Worm (Caenorhabditis elegans) whole organism, mixed stage, embryonic: ENCODE results near the gene T03G6.3.
A peak's percentile ranks its signal among the peaks of the same experiment; 100 is the strongest.

Experiments
- M03D4.4 ChIP-seq: sonication (generic microtip); optimal IDR thresholded peaks from 2 replicates; lab custom pipeline; 2017; ENCODE audit warnings: mild to moderate bottlenecking, missing genetic modification characterization, missing compliant biosample characterization
- bed-3 ChIP-seq: fragments of 200-800 bp; sonication (Bioruptor generic); optimal IDR thresholded peaks from 3 replicates; lab custom pipeline; 2018; ENCODE audit warnings: mild to moderate bottlenecking, missing genetic modification characterization, moderate library complexity, missing compliant biosample characterization
- blmp-1 ChIP-seq: fragments of 150-350 bp; optimal IDR thresholded peaks from 2 replicates; lab custom pipeline; 2014; ENCODE audit warnings: missing biosample characterization, missing genetic modification characterization
- ceh-39 ChIP-seq: fragments of 150-350 bp; optimal IDR thresholded peaks from 2 replicates; lab custom pipeline; 2014; ENCODE audit warnings: missing biosample characterization, missing genetic modification characterization
- ceh-43 ChIP-seq: fragments of 200-800 bp; sonication (Bioruptor generic); optimal IDR thresholded peaks from 2 replicates; lab custom pipeline; 2018; ENCODE audit warnings: mild to moderate bottlenecking, missing genetic modification characterization, moderate library complexity, missing compliant biosample characterization
- ces-1 ChIP-seq: fragments of 150-350 bp; optimal IDR thresholded peaks from 2 replicates; lab custom pipeline; 2014; ENCODE audit warnings: missing biosample characterization, missing genetic modification reagents, missing genetic modification characterization
- cnd-1 ChIP-seq: fragments of 200-800 bp; sonication (Bioruptor generic); optimal IDR thresholded peaks from 2 replicates; lab custom pipeline; 2018; ENCODE audit warnings: mild to moderate bottlenecking, missing genetic modification characterization, missing compliant biosample characterization
- drap-1 ChIP-seq: fragments of 200-800 bp; sonication (Bioruptor generic); optimal IDR thresholded peaks from 3 replicates; lab custom pipeline; 2018; ENCODE audit warnings: mild to moderate bottlenecking, missing genetic modification characterization, missing compliant biosample characterization
- elt-1 ChIP-seq: sonication (generic microtip); optimal IDR thresholded peaks from 2 replicates; lab custom pipeline; 2017; ENCODE audit warnings: missing genetic modification characterization, mild to moderate bottlenecking, missing compliant biosample characterization, antibody characterized with exemption, moderate library complexity, borderline replicate concordance; ENCODE audit not compliant: insufficient read depth
- elt-3 ChIP-seq: fragments of 150-350 bp; optimal IDR thresholded peaks from 2 replicates; lab custom pipeline; 2014; ENCODE audit warnings: missing biosample characterization, missing genetic modification characterization
- flh-1 ChIP-seq: fragments of 200-800 bp; sonication (Bioruptor generic); optimal IDR thresholded peaks from 2 replicates; lab custom pipeline; 2018; ENCODE audit warnings: mild to moderate bottlenecking, missing genetic modification characterization, moderate library complexity, missing compliant biosample characterization
- ham-2 ChIP-seq: fragments of 200-800 bp; sonication (Bioruptor generic); optimal IDR thresholded peaks from 2 replicates; lab custom pipeline; 2018; ENCODE audit warnings: mild to moderate bottlenecking, missing genetic modification characterization, missing compliant biosample characterization
- hlh-1 ChIP-seq: fragments of 150-350 bp; optimal IDR thresholded peaks from 2 replicates; lab custom pipeline; 2014; ENCODE audit warnings: missing biosample characterization, missing genetic modification reagents, missing genetic modification characterization
- lin-32 ChIP-seq: fragments of 200-800 bp; sonication (Bioruptor generic); optimal IDR thresholded peaks from 2 replicates; lab custom pipeline; 2018; ENCODE audit warnings: mild to moderate bottlenecking, missing genetic modification characterization, missing compliant biosample characterization
- lsy-2 ChIP-seq: fragments of 150-350 bp; optimal IDR thresholded peaks from 2 replicates; lab custom pipeline; 2014; ENCODE audit warnings: missing biosample characterization, missing genetic modification characterization
- mab-5 ChIP-seq: fragments of 150-350 bp; optimal IDR thresholded peaks from 2 replicates; lab custom pipeline; 2014; ENCODE audit warnings: missing biosample characterization, missing genetic modification characterization
- mep-1 ChIP-seq: fragments of 150-350 bp; optimal IDR thresholded peaks from 2 replicates; lab custom pipeline; 2017; ENCODE audit warnings: missing biosample characterization, missing genetic modification reagents, missing genetic modification characterization, inconsistent platforms
- nhr-12 ChIP-seq: fragments of 150-350 bp; optimal IDR thresholded peaks from 2 replicates; lab custom pipeline; 2014; ENCODE audit warnings: missing biosample characterization, missing genetic modification characterization
- nhr-237 ChIP-seq: fragments of 150-350 bp; optimal IDR thresholded peaks from 2 replicates; lab custom pipeline; 2014; ENCODE audit warnings: missing biosample characterization, missing genetic modification characterization
- nhr-28 ChIP-seq: fragments of 150-350 bp; optimal IDR thresholded peaks from 2 replicates; lab custom pipeline; 2014; ENCODE audit warnings: missing biosample characterization, missing genetic modification characterization
- nhr-76 ChIP-seq: sonication (generic microtip); optimal IDR thresholded peaks from 2 replicates; lab custom pipeline; 2017; ENCODE audit warnings: missing biosample characterization, missing genetic modification characterization
- pha-4 ChIP-seq: fragments of 150-350 bp; optimal IDR thresholded peaks from 2 replicates; lab custom pipeline; 2018; ENCODE audit warnings: missing biosample characterization, missing genetic modification reagents, missing genetic modification characterization
- sem-2 ChIP-seq: fragments of 200-800 bp; sonication (Bioruptor generic); optimal IDR thresholded peaks from 2 replicates; lab custom pipeline; 2018; ENCODE audit warnings: mild to moderate bottlenecking, missing genetic modification characterization, missing compliant biosample characterization
- snpc-4 ChIP-seq: fragments of 150-350 bp; optimal IDR thresholded peaks from 2 replicates; lab custom pipeline; 2014; ENCODE audit warnings: missing biosample characterization, missing genetic modification characterization
- sptf-1 ChIP-seq: sonication (generic microtip); optimal IDR thresholded peaks from 2 replicates; lab custom pipeline; 2017; ENCODE audit warnings: mild to moderate bottlenecking, missing genetic modification characterization, moderate library complexity, missing compliant biosample characterization
- unc-120 ChIP-seq: sonication (generic microtip); optimal IDR thresholded peaks from 2 replicates; lab custom pipeline; 2017; ENCODE audit warnings: missing genetic modification characterization, missing compliant biosample characterization; ENCODE audit not compliant: poor library complexity, severe bottlenecking
- unc-39 ChIP-seq: fragments of 150-350 bp; optimal IDR thresholded peaks from 2 replicates; lab custom pipeline; 2014; ENCODE audit warnings: missing biosample characterization, missing genetic modification characterization
- unc-62 ChIP-seq: fragments of 150-350 bp; optimal IDR thresholded peaks from 2 replicates; lab custom pipeline; 2014; ENCODE audit warnings: missing biosample characterization, missing genetic modification reagents, missing genetic modification characterization
- zip-8 ChIP-seq: fragments of 150-350 bp; optimal IDR thresholded peaks from 2 replicates; lab custom pipeline; 2014; ENCODE audit warnings: missing biosample characterization, missing genetic modification characterization
- ztf-11 ChIP-seq: fragments of 150-350 bp; optimal IDR thresholded peaks from 2 replicates; lab custom pipeline; 2014; ENCODE audit warnings: missing biosample characterization, missing genetic modification characterization

T03G6.3 gene

DNA sequence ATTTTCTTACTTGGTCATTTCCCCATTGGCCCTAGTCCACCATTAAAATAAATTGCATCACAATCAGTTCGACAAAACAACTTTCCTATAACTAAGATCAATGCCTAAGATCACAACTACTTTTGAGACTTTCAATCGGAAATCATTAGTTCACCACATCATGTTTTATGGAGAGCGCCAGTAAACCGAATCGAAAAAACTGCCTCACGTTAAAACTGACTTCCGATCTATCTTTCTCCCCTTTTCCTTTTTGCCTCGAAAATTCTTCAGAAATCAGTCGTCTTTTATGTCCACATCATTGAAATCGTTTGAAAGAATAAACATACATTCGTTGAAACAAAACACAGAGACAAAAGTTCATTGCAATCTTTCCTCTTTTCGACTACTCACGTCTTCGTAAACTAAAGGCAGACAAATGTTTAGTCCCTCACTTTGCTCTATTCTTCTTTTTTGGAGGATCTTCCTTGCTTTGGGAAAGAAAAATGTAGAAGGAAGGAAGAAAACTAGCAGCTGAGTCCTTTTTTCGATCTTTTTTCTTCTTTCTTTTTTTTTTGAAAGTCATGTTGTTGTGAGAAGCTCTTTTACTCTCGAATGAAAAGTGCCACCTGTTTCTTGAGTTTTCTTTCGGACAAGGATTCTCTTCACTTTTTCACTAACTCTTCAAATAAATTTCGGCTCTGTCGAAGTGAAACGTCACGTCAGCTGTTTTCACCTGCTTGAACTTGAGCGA lies 20.3 kb downstream of the T03G6.3 start:
- TF ChIP-seq bed-3: no peak
- peak; percentile 57 for TF ChIP-seq unc-62 (GFP tag; lab: Kevin White, UChicago)
- TF ChIP-seq lin-32 (GFP tag; lab: Kevin White, UChicago): no peak
- peak; percentile 65 for TF ChIP-seq hlh-1 (tag; lab: Kevin White, UChicago)
- TF ChIP-seq ham-2 (GFP tag; lab: Kevin White, UChicago): no peak
- peak; percentile 8 for TF ChIP-seq unc-120 (tag; lab: Kevin White, UChicago)
- TF ChIP-seq elt-1 (tag; lab: Kevin White, UChicago): no peak
- TF ChIP-seq mep-1 (tag; lab: Kevin White, UChicago): no peak
- TF ChIP-seq ztf-11: no peak
- no peak for TF ChIP-seq M03D4.4 (tag; lab: Kevin White, UChicago)
- no peak for TF ChIP-seq zip-8 (tag; lab: Kevin White, UChicago)
- no peak for TF ChIP-seq sptf-1 (tag; lab: Kevin White, UChicago)

DNA sequence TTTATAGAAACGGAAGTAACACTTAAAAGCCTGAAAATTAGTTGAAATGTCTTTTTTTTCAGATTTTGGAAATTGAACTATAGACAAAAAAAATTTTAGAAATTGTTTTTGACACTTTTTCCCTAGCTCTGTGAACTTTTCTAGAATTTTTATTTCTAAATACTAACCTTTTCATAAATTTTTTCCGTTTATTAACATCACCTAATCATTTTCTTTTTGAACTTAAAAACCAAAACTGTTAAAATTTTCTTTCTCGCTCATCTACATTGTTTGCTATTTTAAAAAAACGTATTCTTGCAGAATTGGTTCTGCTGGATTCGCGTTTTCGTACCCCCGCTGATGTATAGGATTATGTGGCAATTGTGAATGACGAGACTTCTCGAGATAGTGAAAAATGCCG lies 21.8 kb downstream of the T03G6.3 start, which contains the start of the genes nhr-40 and T03G6.7:
Gene nhr-40, plus strand, starts transcription at position 301 of the 400 bp plus-strand sequence.
Gene T03G6.7, plus strand, starts transcription at position 337 of the 400 bp plus-strand sequence.
- TF ChIP-seq flh-1 (GFP tag; lab: Kevin White, UChicago) (no peak), snpc-4 (tag; lab: Kevin White, UChicago) (no peak), bed-3 (no peak), unc-120 (tag; lab: Kevin White, UChicago) (no peak), zip-8 (tag; lab: Kevin White, UChicago) (no peak), pha-4 (no peak), ztf-11 (no peak)

DNA sequence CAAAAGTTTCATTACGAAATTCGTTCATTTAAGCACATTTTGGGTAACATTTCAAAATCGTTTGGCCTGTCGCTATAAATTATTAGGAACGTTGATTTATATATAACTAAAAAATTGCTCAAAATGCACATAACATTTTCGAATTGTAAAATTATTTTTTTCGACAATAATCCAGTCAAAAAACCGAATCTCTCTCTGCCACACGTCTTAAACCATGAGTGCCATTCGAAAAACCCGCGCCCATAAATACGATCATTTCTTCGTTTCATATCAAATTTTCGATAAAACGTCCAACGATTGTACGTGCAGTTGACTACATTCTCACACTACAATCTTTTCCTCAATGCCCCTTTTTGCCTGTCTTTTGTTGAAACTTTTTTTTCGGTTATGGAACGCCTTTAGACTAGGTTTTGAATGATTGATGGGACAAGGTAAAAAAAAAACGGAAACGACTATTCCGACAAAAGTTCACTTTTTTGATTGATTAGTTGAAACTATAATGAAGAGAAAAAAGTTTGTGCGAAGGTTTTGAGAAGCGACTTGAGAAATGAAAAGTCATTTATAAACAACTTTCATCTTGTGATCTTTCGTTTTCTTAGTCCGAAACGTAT lies 22.8 kb downstream of the T03G6.3 start:
- TF ChIP-seq ceh-43 (GFP tag; lab: Kevin White, UChicago) (no peak), cnd-1 (no peak), lin-32 (GFP tag; lab: Kevin White, UChicago) (no peak), ztf-11 (no peak), ham-2 (GFP tag; lab: Kevin White, UChicago) (no peak), nhr-28 (no peak), sem-2 (GFP tag; lab: Kevin White, UChicago) (no peak), nhr-76 (tag; lab: Kevin White, UChicago) (no peak), lsy-2 (tag; lab: Kevin White, UChicago) (no peak), pha-4 (no peak), nhr-12 (tag; lab: Kevin White, UChicago) (no peak), mab-5 (tag; lab: Kevin White, UChicago) (no peak), flh-1 (GFP tag; lab: Kevin White, UChicago) (no peak)
- TF ChIP-seq, all 35 proteins: peak for 0

- TF ChIP-seq elt-3 (tag; lab: Kevin White, UChicago) (peak; percentile 20), zip-8 (tag; lab: Kevin White, UChicago) (no peak), unc-120 (tag; lab: Kevin White, UChicago) (peak; percentile 60), drap-1 (GFP tag; lab: Kevin White, UChicago) (peak; percentile 18), pha-4 (peak; percentile 19), unc-62 (GFP tag; lab: Kevin White, UChicago) (peak; percentile 12), ces-1 (GFP tag; lab: Kevin White, UChicago) (no peak), hlh-1 (tag; lab: Kevin White, UChicago) (peak; percentile 17), nhr-237 (tag; lab: Kevin White, UChicago) (peak; percentile 56), blmp-1 (tag; lab: Kevin White, UChicago) (peak; percentile 68)
Observed at ce11 chrX:2591586-2592000, 23.9 kb downstream of the T03G6.3 start.

DNA sequence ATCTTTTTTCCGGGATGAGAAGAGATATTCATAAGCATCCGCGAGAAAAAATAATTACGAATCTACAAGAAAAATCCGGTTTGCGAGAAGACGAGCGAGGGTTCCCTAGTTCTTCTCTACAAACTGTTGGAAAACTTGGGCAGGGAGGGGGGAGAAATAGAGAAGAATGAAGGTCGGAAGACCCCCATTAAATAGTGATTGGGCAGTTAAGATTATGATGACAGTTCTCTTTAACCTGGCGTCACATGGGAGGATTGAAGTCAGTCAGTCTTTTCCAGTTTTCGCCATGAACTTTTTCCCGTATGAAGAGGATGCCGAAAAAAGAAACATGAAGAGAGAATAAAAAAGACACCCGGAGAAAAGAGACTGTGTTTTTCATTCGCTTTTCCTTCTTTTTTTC lies 24.7 kb downstream of the T03G6.3 start:
- TF ChIP-seq ham-2 (GFP tag; lab: Kevin White, UChicago) (no peak), nhr-76 (tag; lab: Kevin White, UChicago) (no peak), pha-4 (no peak), nhr-12 (tag; lab: Kevin White, UChicago) (no peak), elt-1 (tag; lab: Kevin White, UChicago) (no peak), hlh-1 (tag; lab: Kevin White, UChicago) (no peak), lsy-2 (tag; lab: Kevin White, UChicago) (no peak), nhr-28 (no peak), ceh-39 (tag; lab: Kevin White, UChicago) (no peak), M03D4.4 (tag; lab: Kevin White, UChicago) (no peak), sem-2 (GFP tag; lab: Kevin White, UChicago) (no peak), nhr-237 (tag; lab: Kevin White, UChicago) (no peak), ces-1 (GFP tag; lab: Kevin White, UChicago) (no peak), ztf-11 (no peak), unc-39 (tag; lab: Kevin White, UChicago) (no peak), mep-1 (tag; lab: Kevin White, UChicago) (no peak), snpc-4 (tag; lab: Kevin White, UChicago) (no peak), unc-120 (tag; lab: Kevin White, UChicago) (no peak)
